Worm (Caenorhabditis elegans) whole organism, L4 larva: Measurements from ENCODE around the gene T08G5.15.

Experiments
- nhr-237 ChIP-seq: sonication (generic microtip); optimal IDR thresholded peaks from 2 replicates; lab custom pipeline; 2017; ENCODE audit warnings: missing biosample characterization, missing genetic modification characterization
- nhr-48 ChIP-seq: sonication (generic microtip); optimal IDR thresholded peaks from 2 replicates; lab custom pipeline; 2016; ENCODE audit warnings: mild to moderate bottlenecking, missing genetic modification characterization, missing compliant biosample characterization
- pha-4 ChIP-seq, 2 experiments: fragments of 150-350 bp in 1 of 2; fragments of 200-800 bp in 1 of 2; sonication (Bioruptor generic) in 1 of 2; IDR thresholded peaks in 1 of 2; optimal IDR thresholded peaks in 1 of 2; 2 replicates each; pipeline versions ENCODE4 v1.3.6 to Lab custom; 2014 to 2022; ENCODE audit warnings: missing genetic modification characterization in 2 of 2, missing genetic modification reagents in 2 of 2, missing biosample characterization in 1 of 2, missing compliant biosample characterization in 1 of 2

ce11 chrV:14005812-14006211, 17.2 kb downstream of the T08G5.15 start, which contains the start of gene ric-7:
- no peak for TF ChIP-seq nhr-237 (tag; lab: Kevin White, UChicago)
- no peak for TF ChIP-seq nhr-48 (tag; lab: Kevin White, UChicago)
- no peak for TF ChIP-seq pha-4 (GFP tag; IDR thresholded peaks at IDR 0.05; lab: Robert Waterston, UW)
- TF ChIP-seq pha-4 (tag; optimal IDR thresholded peaks at IDR 0.05; lab: Kevin White, UChicago), result no peak
